Fruit fly (Drosophila melanogaster): ENCODE measurements around the gene CG4793.

Gene CG4793

DNA sequence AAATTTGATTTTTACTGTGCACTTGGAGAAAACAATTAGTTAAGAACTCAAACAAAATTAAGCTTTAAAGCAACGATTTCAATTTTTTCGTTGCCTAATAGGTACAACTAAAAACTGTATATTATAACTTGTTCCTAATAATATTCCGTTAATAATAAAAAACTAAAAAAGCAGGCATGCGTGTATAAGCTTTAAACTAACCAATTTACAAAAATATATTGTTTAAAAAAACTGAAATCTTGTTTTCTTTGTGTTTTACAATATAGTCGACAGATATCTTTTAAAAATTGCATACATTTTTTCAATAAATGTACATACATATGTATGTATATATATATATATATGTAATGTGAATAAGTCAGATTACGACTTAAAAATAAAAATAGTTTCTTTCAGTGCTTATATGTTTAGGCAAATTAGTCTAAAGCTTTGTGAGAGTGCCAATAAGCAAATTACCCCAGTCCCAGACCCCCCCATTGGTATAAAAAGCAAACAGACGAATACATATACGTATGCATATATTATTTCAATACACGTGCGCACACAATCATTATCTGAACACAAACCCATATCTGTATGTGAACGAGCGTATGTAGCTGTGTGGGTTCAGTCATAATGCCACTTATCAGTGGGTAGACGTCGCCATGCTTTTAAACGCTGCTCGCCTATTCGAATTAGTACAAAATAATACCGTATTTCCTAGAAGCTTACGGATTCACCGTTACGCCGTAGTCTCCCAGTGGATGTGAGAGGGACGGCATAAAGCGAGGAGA lies 10.1 kb upstream of the CG4793 start:
- TF ChIP-seq Abd-B (GFP tag; optimal IDR thresholded peaks at IDR 0.05) (no peak), GATAd (GFP tag; optimal IDR thresholded peaks at IDR 0.05) (no peak), CG9705 (GFP tag; optimal IDR thresholded peaks at IDR 0.05) (peak; percentile 1), h (GFP tag; optimal IDR thresholded peaks at IDR 0.05) (peak; percentile 72), CrebA (GFP tag; optimal IDR thresholded peaks at IDR 0.05; ENCODE audit: borderline replicate concordance) (no peak), sage (GFP tag; optimal IDR thresholded peaks at IDR 0.05) (no peak), Hr78 (GFP tag; optimal IDR thresholded peaks at IDR 0.05) (no peak), OdsH (GFP tag; optimal IDR thresholded peaks at IDR 0.05) (no peak), psq (GFP tag; optimal IDR thresholded peaks at IDR 0.05) (peak; percentile 56), Myc (optimal IDR thresholded peaks at IDR 0.05) (no peak), dmrt93B (GFP tag; optimal IDR thresholded peaks at IDR 0.05) (peak; percentile 47), foxo (GFP tag; optimal IDR thresholded peaks at IDR 0.05) (peak in 1 of 2 experiments; percentile 40), pan (optimal IDR thresholded peaks at IDR 0.05) (no peak), usp (GFP tag; optimal IDR thresholded peaks at IDR 0.05) (no peak), Rel (GFP tag; optimal IDR thresholded peaks at IDR 0.05) (no peak), Rel (tag; optimal IDR thresholded peaks at IDR 0.05) (peak; percentile 80), HLH106 (tag; optimal IDR thresholded peaks at IDR 0.05) (peak; percentile 65), Dif (GFP tag; optimal IDR thresholded peaks at IDR 0.05; ENCODE audit: partially characterized antibody) (peak; percentile 15), brk (GFP tag; optimal IDR thresholded peaks at IDR 0.05) (no peak), jim (GFP tag; optimal IDR thresholded peaks at IDR 0.05) (no peak), CG32264 (GFP tag; optimal IDR thresholded peaks at IDR 0.05) (no peak), Jra (GFP tag; optimal IDR thresholded peaks at IDR 0.05) (no peak), lola (GFP tag; optimal IDR thresholded peaks at IDR 0.05) (no peak), Vsx2 (GFP tag; optimal IDR thresholded peaks at IDR 0.05; ENCODE audit: partially characterized antibody) (no peak), tai (GFP tag; optimal IDR thresholded peaks at IDR 0.05) (peak; percentile 56), woc (GFP tag; optimal IDR thresholded peaks at IDR 0.05) (no peak), sv (GFP tag; optimal IDR thresholded peaks at IDR 0.05) (no peak), fru (GFP tag; optimal IDR thresholded peaks at IDR 0.05) (no peak), Hnf4 (GFP tag; optimal IDR thresholded peaks at IDR 0.05) (peak; percentile 51), N (GFP tag; optimal IDR thresholded peaks at IDR 0.05) (no peak), rgr (GFP tag; optimal IDR thresholded peaks at IDR 0.05) (peak; percentile 1), Hr83 (GFP tag; optimal IDR thresholded peaks at IDR 0.05; ENCODE audit: poor library complexity, severe bottlenecking) (peak; percentile 87), br (GFP tag; optimal IDR thresholded peaks at IDR 0.05) (no peak), Mio (GFP tag; optimal IDR thresholded peaks at IDR 0.05) (no peak), ey (GFP tag; optimal IDR thresholded peaks at IDR 0.05) (no peak), Sp1 (GFP tag; optimal IDR thresholded peaks at IDR 0.05) (peak; percentile 65), dsf (GFP tag; optimal IDR thresholded peaks at IDR 0.05; ENCODE audit: borderline replicate concordance) (no peak), Dfd (GFP tag; optimal IDR thresholded peaks at IDR 0.05) (no peak), dl (GFP tag; optimal IDR thresholded peaks at IDR 0.05; ENCODE audit: insufficient read depth in 1 of 2, partially characterized antibody in 2 of 2) (peak; percentile 35 to 46)

DNA sequence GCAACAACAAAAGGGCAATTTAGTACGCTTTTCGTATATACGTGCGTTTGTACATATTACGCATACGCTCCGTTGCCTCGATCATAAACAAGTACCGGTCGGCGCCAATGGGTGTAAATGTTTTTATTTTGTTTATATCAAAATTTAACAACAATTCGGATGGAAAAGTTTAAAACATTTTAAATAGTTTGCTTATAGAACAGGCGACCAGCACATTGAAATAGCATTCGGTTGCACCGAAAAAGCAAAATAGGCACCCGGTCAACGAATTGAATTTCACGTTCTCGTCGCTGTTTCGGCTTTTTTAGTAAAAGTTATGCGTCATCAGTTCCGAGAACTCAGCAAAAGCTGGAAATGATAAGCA lies 9.5 kb upstream of the CG4793 start:
- TF ChIP-seq Jra (GFP tag; optimal IDR thresholded peaks at IDR 0.05) (peak; percentile 77), Vsx2 (GFP tag; optimal IDR thresholded peaks at IDR 0.05; ENCODE audit: partially characterized antibody) (no peak), Hnf4 (GFP tag; optimal IDR thresholded peaks at IDR 0.05) (no peak), rgr (GFP tag; optimal IDR thresholded peaks at IDR 0.05) (no peak), fru (GFP tag; optimal IDR thresholded peaks at IDR 0.05) (no peak), psq (GFP tag; optimal IDR thresholded peaks at IDR 0.05) (no peak), foxo (GFP tag; optimal IDR thresholded peaks at IDR 0.05) (no peak), Myc (optimal IDR thresholded peaks at IDR 0.05) (no peak), Dif (GFP tag; optimal IDR thresholded peaks at IDR 0.05; ENCODE audit: partially characterized antibody) (no peak), OdsH (GFP tag; optimal IDR thresholded peaks at IDR 0.05) (no peak), HLH106 (tag; optimal IDR thresholded peaks at IDR 0.05) (no peak), dsf (GFP tag; optimal IDR thresholded peaks at IDR 0.05; ENCODE audit: borderline replicate concordance) (no peak), dmrt93B (GFP tag; optimal IDR thresholded peaks at IDR 0.05) (no peak), ey (GFP tag; optimal IDR thresholded peaks at IDR 0.05) (no peak), CG32264 (GFP tag; optimal IDR thresholded peaks at IDR 0.05) (no peak), GATAd (GFP tag; optimal IDR thresholded peaks at IDR 0.05) (no peak), Rel (GFP tag; optimal IDR thresholded peaks at IDR 0.05) (peak; percentile 73), Rel (tag; optimal IDR thresholded peaks at IDR 0.05) (no peak), lola (GFP tag; optimal IDR thresholded peaks at IDR 0.05) (no peak), h (GFP tag; optimal IDR thresholded peaks at IDR 0.05) (peak; percentile 9), jim (GFP tag; optimal IDR thresholded peaks at IDR 0.05) (no peak), dl (GFP tag; optimal IDR thresholded peaks at IDR 0.05; ENCODE audit: insufficient read depth in 1 of 2, partially characterized antibody in 2 of 2) (no peak), Mio (GFP tag; optimal IDR thresholded peaks at IDR 0.05) (no peak), tai (GFP tag; optimal IDR thresholded peaks at IDR 0.05) (no peak), br (GFP tag; optimal IDR thresholded peaks at IDR 0.05) (peak; percentile 52), woc (GFP tag; optimal IDR thresholded peaks at IDR 0.05) (no peak), Dfd (GFP tag; optimal IDR thresholded peaks at IDR 0.05) (no peak), sage (GFP tag; optimal IDR thresholded peaks at IDR 0.05) (no peak), CrebA (GFP tag; optimal IDR thresholded peaks at IDR 0.05; ENCODE audit: borderline replicate concordance) (peak; percentile 58), CG9705 (GFP tag; optimal IDR thresholded peaks at IDR 0.05) (no peak), Abd-B (GFP tag; optimal IDR thresholded peaks at IDR 0.05) (no peak), sv (GFP tag; optimal IDR thresholded peaks at IDR 0.05) (no peak)

All from whole organism, wandering third instar larva.